Fruit fly (Drosophila melanogaster) whole organism, prepupa: ENCODE data around the gene CG3635.

Experiments used
- CG10631 ChIP-seq: fragments of 200-800 bp; sonication (Bioruptor generic); optimal IDR thresholded peaks from 2 replicates; lab custom pipeline; 2016; ENCODE audit warnings: missing biosample characterization, missing genetic modification characterization
- CG11294 ChIP-seq: fragments of 200-800 bp; sonication (Bioruptor generic); IDR thresholded peaks from 2 replicates; pipeline ENCODE4 v1.3.6; 2022; ENCODE audit warnings: missing biosample characterization, missing genetic modification characterization
- CG11762 ChIP-seq: fragments of 200-800 bp; sonication (Bioruptor generic); optimal IDR thresholded peaks from 3 replicates; lab custom pipeline; 2016; ENCODE audit warnings: missing biosample characterization, missing genetic modification characterization; ENCODE audit not compliant: insufficient read depth
- CG15336 ChIP-seq: fragments of 200-800 bp; sonication (Bioruptor generic); IDR thresholded peaks from 2 replicates; pipeline ENCODE4 v1.3.6; 2022; ENCODE audit warnings: missing biosample characterization, missing genetic modification characterization
- CG16779 ChIP-seq: fragments of 200-800 bp; sonication (Bioruptor generic); optimal IDR thresholded peaks from 3 replicates; lab custom pipeline; 2017; ENCODE audit warnings: missing biosample characterization, mild to moderate bottlenecking, missing genetic modification characterization
- CG3032 ChIP-seq: fragments of 200-800 bp; optimal IDR thresholded peaks from 2 replicates; lab custom pipeline; 2019; ENCODE audit warnings: missing biosample characterization, mild to moderate bottlenecking, missing genetic modification characterization, moderate library complexity
- CG32006 ChIP-seq: fragments of 200-800 bp; sonication (Bioruptor generic); optimal IDR thresholded peaks from 3 replicates; lab custom pipeline; 2017; ENCODE audit warnings: missing biosample characterization, mild to moderate bottlenecking, missing genetic modification characterization
- CG34406 ChIP-seq: fragments of 200-800 bp; sonication (Bioruptor generic); optimal IDR thresholded peaks from 3 replicates; lab custom pipeline; 2016; ENCODE audit warnings: missing biosample characterization, missing genetic modification characterization
- CG6163 ChIP-seq: fragments of 200-800 bp; sonication (Bioruptor generic); IDR thresholded peaks from 3 replicates; pipeline ENCODE4 v1.3.6; 2022; ENCODE audit warnings: missing biosample characterization, missing genetic modification characterization
- CG6276 ChIP-seq: fragments of 200-800 bp; sonication (Bioruptor generic); optimal IDR thresholded peaks from 2 replicates; lab custom pipeline; 2017; ENCODE audit warnings: missing biosample characterization, mild to moderate bottlenecking, missing genetic modification characterization
- CG6854 ChIP-seq: fragments of 200-800 bp; sonication (Bioruptor generic); optimal IDR thresholded peaks from 2 replicates; lab custom pipeline; 2017; ENCODE audit warnings: missing biosample characterization, mild to moderate bottlenecking, missing genetic modification characterization
- Eip75B ChIP-seq: fragments of 200-800 bp; sonication (Bioruptor generic); optimal IDR thresholded peaks from 3 replicates; lab custom pipeline; 2016; ENCODE audit warnings: missing biosample characterization, missing genetic modification characterization
- Eip78C ChIP-seq: fragments of 200-800 bp; sonication (Bioruptor generic); peaks from one replicate; lab custom pipeline; 2016; ENCODE audit warnings: missing biosample characterization, missing genetic modification characterization
- Ets96B ChIP-seq: fragments of 200-800 bp; optimal IDR thresholded peaks from 2 replicates; lab custom pipeline; 2019; ENCODE audit warnings: missing biosample characterization, mild to moderate bottlenecking, missing genetic modification characterization, moderate library complexity
- Hr38 ChIP-seq: sonication (Bioruptor generic); optimal IDR thresholded peaks from 2 replicates; lab custom pipeline; 2016; ENCODE audit warnings: missing biosample characterization, missing genetic modification characterization
- Hr4 ChIP-seq: fragments of 200-800 bp; sonication (Bioruptor generic); optimal IDR thresholded peaks from 3 replicates; lab custom pipeline; 2016; ENCODE audit warnings: missing biosample characterization, missing genetic modification characterization
- Smox ChIP-seq: fragments of 200-800 bp; sonication (Bioruptor generic); optimal IDR thresholded peaks from 3 replicates; lab custom pipeline; 2016; ENCODE audit warnings: missing biosample characterization, missing genetic modification characterization
- Sox14 ChIP-seq: fragments of 200-800 bp; sonication (Bioruptor generic); optimal IDR thresholded peaks from 3 replicates; lab custom pipeline; 2016; ENCODE audit warnings: missing biosample characterization, missing genetic modification characterization
- Sox15 ChIP-seq: fragments of 200-800 bp; sonication (Bioruptor generic); optimal IDR thresholded peaks from 3 replicates; lab custom pipeline; 2016; ENCODE audit warnings: missing biosample characterization, missing genetic modification characterization
- cyc ChIP-seq: fragments of 200-800 bp; sonication (Bioruptor generic); optimal IDR thresholded peaks from 3 replicates; lab custom pipeline; 2016; ENCODE audit warnings: missing biosample characterization, missing genetic modification characterization
- eg ChIP-seq: fragments of 200-800 bp; sonication (Bioruptor generic); IDR thresholded peaks from 3 replicates; pipeline ENCODE4 v1.3.6; 2022; ENCODE audit warnings: missing biosample characterization, missing genetic modification characterization
- fkh ChIP-seq: fragments of 200-800 bp; sonication (Bioruptor generic); optimal IDR thresholded peaks from 3 replicates; lab custom pipeline; 2017; ENCODE audit warnings: missing biosample characterization, mild to moderate bottlenecking, missing genetic modification characterization, moderate library complexity
- lz ChIP-seq: fragments of 200-800 bp; sonication (Bioruptor generic); optimal IDR thresholded peaks from 3 replicates; lab custom pipeline; 2016; ENCODE audit warnings: missing biosample characterization, missing genetic modification characterization
- pdm3 ChIP-seq: fragments of 200-800 bp; sonication (Bioruptor generic); optimal IDR thresholded peaks from 3 replicates; lab custom pipeline; 2016; ENCODE audit warnings: missing biosample characterization, missing genetic modification characterization
- spab ChIP-seq: fragments of 200-800 bp; sonication (Bioruptor generic); optimal IDR thresholded peaks from 2 replicates; lab custom pipeline; 2017; ENCODE audit warnings: missing biosample characterization, mild to moderate bottlenecking, missing genetic modification characterization, missing genetic modification reagents
- ss ChIP-seq, 2 experiments: fragments of 200-800 bp; sonication (Bioruptor generic); optimal IDR thresholded peaks; 2 replicates in 1 of 2; 3 replicates in 1 of 2; lab custom pipeline; 2017 to 2018; ENCODE audit warnings: mild to moderate bottlenecking in 2 of 2, missing biosample characterization in 2 of 2, missing genetic modification characterization in 2 of 2, moderate library complexity in 1 of 2
- topi ChIP-seq: fragments of 200-800 bp; sonication (Bioruptor generic); optimal IDR thresholded peaks from 3 replicates; lab custom pipeline; 2016; ENCODE audit warnings: missing biosample characterization, missing genetic modification characterization

The CG3635 gene

DNA sequence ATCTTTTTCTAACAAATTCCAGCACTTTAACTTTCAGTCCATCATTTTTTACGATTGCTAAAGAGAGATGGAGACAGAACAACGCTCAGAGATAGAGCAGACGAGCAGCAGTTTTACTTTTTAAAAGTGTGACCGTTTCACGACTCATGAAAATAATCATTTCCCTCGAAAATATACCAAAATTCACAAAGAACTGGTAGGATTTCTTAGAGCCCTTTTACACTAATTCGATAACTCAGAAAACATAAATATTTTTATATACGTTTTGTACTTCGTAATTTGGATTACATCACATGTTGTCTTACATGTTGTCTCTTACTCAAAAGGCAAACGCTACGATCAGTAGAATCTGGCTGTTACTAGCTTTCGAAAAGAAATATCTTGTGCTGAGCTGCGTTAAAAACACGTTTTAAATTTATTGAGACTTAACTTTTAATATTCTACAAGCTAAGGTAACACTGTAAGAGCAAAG is 6.1 kb upstream of the CG3635 start, which contains the start of gene Clamp:
Clamp (minus strand) TSS at position 100 of the 472 bp plus-strand sequence.
- peak; percentile 12 for TF ChIP-seq Eip78C (GFP tag; lab: Kevin White, UChicago)
- no peak for TF ChIP-seq Eip75B (GFP tag; lab: Kevin White, UChicago)
- TF ChIP-seq lz, result no peak
- peak; percentile 15 for TF ChIP-seq CG6854 (GFP tag; lab: Kevin White, UChicago)
- TF ChIP-seq CG11294 (GFP tag; lab: Robert Waterston, UW), result no peak
- TF ChIP-seq Ets96B (tag; lab: Kevin White, UChicago), result no peak
- no peak for TF ChIP-seq Hr38 (GFP tag; lab: Kevin White, UChicago)
- no peak for TF ChIP-seq cyc (GFP tag; lab: Kevin White, UChicago)
- TF ChIP-seq CG34406 (GFP tag; lab: Kevin White, UChicago), result no peak
- no peak for TF ChIP-seq pdm3 (GFP tag; lab: Kevin White, UChicago)
- no peak for TF ChIP-seq Sox15 (GFP tag; lab: Kevin White, UChicago)
- TF ChIP-seq spab (GFP tag; lab: Kevin White, UChicago), result no peak
- peak; percentile 4 for TF ChIP-seq Hr4 (GFP tag; lab: Kevin White, UChicago)
- TF ChIP-seq CG11762, result no peak
- peak; percentile 29 for TF ChIP-seq CG3032 (tag; lab: Kevin White, UChicago)

DNA sequence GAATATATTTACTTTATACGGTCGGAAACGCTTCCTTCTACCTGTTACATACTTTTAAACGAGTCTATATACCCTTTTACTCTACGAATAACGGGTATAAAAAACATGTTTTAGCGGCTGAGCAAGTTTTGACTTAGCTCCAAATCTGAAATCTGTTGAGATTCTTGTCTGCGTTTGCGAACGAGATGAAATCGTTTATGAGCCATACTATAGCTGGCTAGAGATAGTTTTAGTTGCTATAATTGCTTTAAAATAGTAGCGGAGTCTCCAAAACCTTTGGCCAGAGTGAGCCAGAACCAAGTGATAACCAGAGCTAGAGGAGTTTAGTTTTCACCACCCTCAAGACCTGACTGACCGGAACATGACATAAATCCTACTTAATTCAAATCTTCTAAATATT is 1.2 kb downstream of the CG3635 start:
- TF ChIP-seq Smox (GFP tag; lab: Kevin White, UChicago) (no peak), CG6163 (GFP tag; lab: Robert Waterston, UW) (no peak), fkh (GFP tag; lab: Kevin White, UChicago) (no peak), CG16779 (tag; lab: Kevin White, UChicago) (no peak), CG10631 (GFP tag; lab: Kevin White, UChicago) (no peak), Sox14 (no peak), CG11294 (GFP tag; lab: Robert Waterston, UW) (no peak)

DNA sequence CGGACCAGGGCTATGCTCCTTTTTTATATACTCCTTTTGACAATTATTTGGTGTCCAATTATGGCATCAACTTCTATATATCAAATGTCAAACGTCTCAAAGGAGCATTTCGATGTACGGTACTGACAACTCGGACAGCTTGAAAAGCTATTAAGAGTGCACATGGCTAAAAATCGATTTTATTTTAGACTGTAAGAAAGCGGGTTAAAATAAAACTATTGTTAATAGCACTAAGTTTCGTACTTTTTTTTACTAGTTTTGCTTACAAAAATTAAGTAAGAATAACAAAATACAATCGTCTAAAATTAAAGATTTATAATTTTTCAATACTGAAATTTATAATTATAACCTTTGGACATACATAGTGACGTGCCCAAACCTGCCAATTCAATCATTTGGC is 39.1 kb downstream of the CG3635 start, which contains the start of gene Ir40a:
Ir40a (minus strand) TSS at position 101 of the 400 bp plus-strand sequence.
- TF ChIP-seq CG32006, result no peak
- TF ChIP-seq lz, result no peak
- TF ChIP-seq topi (GFP tag; lab: Kevin White, UChicago), result no peak
- no peak for TF ChIP-seq CG3032 (tag; lab: Kevin White, UChicago)
- TF ChIP-seq ss (GFP tag; optimal IDR thresholded peaks at IDR 0.05; lab: Kevin White, UChicago), result no peak
- TF ChIP-seq CG15336, result no peak
- no peak for TF ChIP-seq eg (GFP tag; lab: Robert Waterston, UW)
- no peak for TF ChIP-seq CG6276 (GFP tag; lab: Kevin White, UChicago)
